Worm (Caenorhabditis elegans) whole organism, L4/young adult: ENCODE results near the gene srz-94.

Experiments
- dao-5 ChIP-seq: sonication (generic microtip); optimal IDR thresholded peaks from 2 replicates; lab custom pipeline; 2016; ENCODE audit warnings: missing genotype, missing genetic modification characterization, moderate library complexity, missing compliant biosample characterization
- him-1 ChIP-seq: sonication (generic microtip); optimal IDR thresholded peaks from 2 replicates; lab custom pipeline; 2016; ENCODE audit warnings: missing genotype, missing genetic modification reagents, missing genetic modification characterization, missing compliant biosample characterization

- TF ChIP-seq him-1 (tag; lab: Kevin White, UChicago) (no peak), dao-5 (tag; lab: Kevin White, UChicago) (no peak)
These were observed 26.2 kb downstream of the srz-94 start, which contains the start of the genes clc-12 and clec-240 for ce11 chrV:17009342-17010064.
